Worm (Caenorhabditis elegans): ENCODE measurements around the gene F36A4.3.

- TF ChIP-seq dmd-4 (tag; optimal IDR thresholded peaks at IDR 0.05; ENCODE audit: borderline replicate concordance) (no peak), ama-1 (optimal IDR thresholded peaks at IDR 0.05) (no peak), tbx-7 (tag; optimal IDR thresholded peaks at IDR 0.05) (no peak), tbx-2 (tag; optimal IDR thresholded peaks at IDR 0.05) (no peak)
These were observed 2.1 kb upstream of the F36A4.3 start, which contains the start of gene F36A4.4 for ce11 chrIV:4267320-4267719.

Measured in whole organism, late embryonic.